Worm (Caenorhabditis elegans) whole organism, midembryonic: Measurements from ENCODE around the gene C26D10.4.

Source experiments
- klf-2 ChIP-seq: fragments of 200-800 bp; sonication (Bioruptor generic); conservative IDR thresholded peaks from 2 replicates; pipeline ENCODE4 v1.3.6; 2022; ENCODE audit warnings: missing genetic modification reagents, missing genetic modification characterization, missing compliant biosample characterization
- med-1 ChIP-seq: sonication (generic microtip); optimal IDR thresholded peaks from 2 replicates; lab custom pipeline; 2017; ENCODE audit warnings: missing genetic modification characterization, mild to moderate bottlenecking, missing compliant biosample characterization, antibody characterized with exemption, missing genetic modification reagents; ENCODE audit not compliant: insufficient read depth
- ref-1 ChIP-seq: fragments of 200-800 bp; sonication (Bioruptor generic); conservative IDR thresholded peaks from 2 replicates; pipeline ENCODE4 v1.3.6; 2022; ENCODE audit warnings: missing genetic modification reagents, missing genetic modification characterization, missing compliant biosample characterization
- tab-1 ChIP-seq: fragments of 200-800 bp; sonication (Bioruptor generic); IDR thresholded peaks from 2 replicates; pipeline ENCODE4 v1.3.6; 2022; ENCODE audit warnings: missing genetic modification characterization, missing compliant biosample characterization
- ztf-29 ChIP-seq: fragments of 200-800 bp; sonication (Bioruptor generic); IDR thresholded peaks from 2 replicates; pipeline ENCODE4 v1.3.6; 2022; ENCODE audit warnings: missing genetic modification reagents, missing genetic modification characterization, missing compliant biosample characterization

ce11 chrII:8308314-8308713 lies 21.2 kb upstream of the C26D10.4 start:
- TF ChIP-seq ref-1 (no peak), tab-1 (no peak), med-1 (GFP tag; lab: Kevin White, UChicago) (no peak), ztf-29 (no peak), klf-2 (GFP tag; lab: Robert Waterston, UW) (no peak)
